Worm (Caenorhabditis elegans) whole organism, L3 larva: ENCODE results near the gene mpst-7.

Experiments used
- R02D3.7 ChIP-seq: fragments of 150-350 bp; optimal IDR thresholded peaks from 2 replicates; lab custom pipeline; 2014; ENCODE audit warnings: missing biosample characterization, missing genetic modification characterization
- aly-2 ChIP-seq: fragments of 150-350 bp; optimal IDR thresholded peaks from 2 replicates; lab custom pipeline; 2014; ENCODE audit warnings: missing biosample characterization, missing genetic modification characterization
- ama-1 ChIP-seq: fragments of 150-350 bp; optimal IDR thresholded peaks from 2 replicates; lab custom pipeline; 2018
- ceh-28 ChIP-seq: fragments of 150-350 bp; optimal IDR thresholded peaks from 2 replicates; lab custom pipeline; 2014; ENCODE audit warnings: missing biosample characterization, missing genetic modification reagents, missing genetic modification characterization
- ceh-82 ChIP-seq: fragments of 150-350 bp; optimal IDR thresholded peaks from 2 replicates; lab custom pipeline; 2014; ENCODE audit warnings: missing biosample characterization, missing genetic modification characterization
- ceh-9 ChIP-seq: sonication (generic microtip); optimal IDR thresholded peaks from 2 replicates; lab custom pipeline; 2018; ENCODE audit warnings: missing biosample characterization, missing genetic modification characterization
- daf-12 ChIP-seq: fragments of 150-350 bp; optimal IDR thresholded peaks from 2 replicates; lab custom pipeline; 2014; ENCODE audit warnings: missing biosample characterization, missing genetic modification reagents, missing genetic modification characterization
- egl-27 ChIP-seq: sonication (generic microtip); optimal IDR thresholded peaks from 4 replicates; lab custom pipeline; 2017; ENCODE audit warnings: missing biosample characterization, missing genetic modification reagents, missing genetic modification characterization
- egl-5 ChIP-seq: fragments of 150-350 bp; optimal IDR thresholded peaks from 2 replicates; lab custom pipeline; 2017; ENCODE audit warnings: missing biosample characterization, missing genetic modification reagents, missing genetic modification characterization, inconsistent platforms
- elt-2 ChIP-seq: sonication (generic microtip); optimal IDR thresholded peaks from 2 replicates; lab custom pipeline; 2016; ENCODE audit warnings: missing genetic modification reagents, mild to moderate bottlenecking, missing genetic modification characterization, missing compliant biosample characterization
- elt-3 ChIP-seq, 3 experiments: fragments of 150-350 bp in 1 of 3; sonication (generic microtip) in 2 of 3; optimal IDR thresholded peaks; 2 replicates in 2 of 3; 4 replicates in 1 of 3; lab custom pipeline; 2014 to 2017; ENCODE audit warnings: missing biosample characterization in 3 of 3, missing genetic modification characterization in 3 of 3
- fkh-10 ChIP-seq: sonication (generic microtip); optimal IDR thresholded peaks from 2 replicates; lab custom pipeline; 2017; ENCODE audit warnings: missing biosample characterization, missing genetic modification reagents, missing genetic modification characterization
- fkh-2 ChIP-seq: fragments of 150-350 bp; optimal IDR thresholded peaks from 2 replicates; lab custom pipeline; 2014; ENCODE audit warnings: missing biosample characterization, missing genetic modification reagents, missing genetic modification characterization
- fos-1 ChIP-seq: fragments of 150-350 bp; optimal IDR thresholded peaks from 2 replicates; lab custom pipeline; 2014; ENCODE audit warnings: missing biosample characterization, missing genetic modification characterization
- hmg-11 ChIP-seq: sonication (generic microtip); optimal IDR thresholded peaks from 2 replicates; lab custom pipeline; 2016; ENCODE audit warnings: missing genetic modification characterization, missing compliant biosample characterization
- jun-1 ChIP-seq: fragments of 150-350 bp; optimal IDR thresholded peaks from 2 replicates; lab custom pipeline; 2014; ENCODE audit warnings: missing biosample characterization, missing genetic modification reagents, missing genetic modification characterization
- lin-15B ChIP-seq: fragments of 150-350 bp; optimal IDR thresholded peaks from 2 replicates; lab custom pipeline; 2014; ENCODE audit warnings: missing biosample characterization, missing genetic modification characterization
- lin-39 ChIP-seq: fragments of 150-350 bp; optimal IDR thresholded peaks from 2 replicates; lab custom pipeline; 2018; ENCODE audit warnings: missing biosample characterization, missing genetic modification reagents, missing genetic modification characterization
- lsy-12 ChIP-seq: sonication (generic microtip); optimal IDR thresholded peaks from 2 replicates; lab custom pipeline; 2016; ENCODE audit warnings: mild to moderate bottlenecking, missing genetic modification characterization, missing compliant biosample characterization
- mdl-1 ChIP-seq: fragments of 150-350 bp; optimal IDR thresholded peaks from 2 replicates; lab custom pipeline; 2014; ENCODE audit warnings: missing biosample characterization, missing genetic modification characterization
- mml-1 ChIP-seq: fragments of 150-350 bp; sonication (generic microtip); optimal IDR thresholded peaks from 3 replicates; lab custom pipeline; 2014; ENCODE audit warnings: missing biosample characterization, missing genetic modification characterization
- nfya-1 ChIP-seq: sonication (generic microtip); optimal IDR thresholded peaks from 2 replicates; lab custom pipeline; 2017; ENCODE audit warnings: missing genetic modification characterization, mild to moderate bottlenecking, missing compliant biosample characterization, antibody characterized with exemption, moderate library complexity; ENCODE audit not compliant: insufficient read depth
- nhr-11 ChIP-seq: fragments of 150-350 bp; optimal IDR thresholded peaks from 2 replicates; lab custom pipeline; 2014; ENCODE audit warnings: missing biosample characterization, missing genetic modification characterization
- nhr-12 ChIP-seq: fragments of 150-350 bp; optimal IDR thresholded peaks from 2 replicates; lab custom pipeline; 2014; ENCODE audit warnings: missing biosample characterization, missing genetic modification characterization
- nhr-23 ChIP-seq: fragments of 150-350 bp; optimal IDR thresholded peaks from 2 replicates; lab custom pipeline; 2014; ENCODE audit warnings: missing biosample characterization, missing genetic modification reagents, missing genetic modification characterization
- nhr-25 ChIP-seq: sonication (generic microtip); optimal IDR thresholded peaks from 2 replicates; lab custom pipeline; 2017; ENCODE audit warnings: missing biosample characterization, missing genetic modification characterization
- nhr-43 ChIP-seq: sonication (generic microtip); optimal IDR thresholded peaks from 2 replicates; lab custom pipeline; 2016; ENCODE audit warnings: mild to moderate bottlenecking, missing genetic modification characterization, missing compliant biosample characterization; ENCODE audit not compliant: poor library complexity, severe bottlenecking
- nhr-67 ChIP-seq: fragments of 150-350 bp; optimal IDR thresholded peaks from 2 replicates; lab custom pipeline; 2014; ENCODE audit warnings: missing biosample characterization, missing genetic modification characterization
- nhr-76 ChIP-seq: fragments of 150-350 bp; sonication (generic microtip); optimal IDR thresholded peaks from 5 replicates; lab custom pipeline; 2014; ENCODE audit warnings: missing biosample characterization, missing genetic modification characterization
- nhr-77 ChIP-seq: fragments of 150-350 bp; optimal IDR thresholded peaks from 2 replicates; lab custom pipeline; 2014; ENCODE audit warnings: missing biosample characterization, missing genetic modification characterization
- pha-4 ChIP-seq: fragments of 150-350 bp; optimal IDR thresholded peaks from 2 replicates; lab custom pipeline; 2014; ENCODE audit warnings: missing biosample characterization, missing genetic modification reagents, missing genetic modification characterization
- pqm-1 ChIP-seq: fragments of 150-350 bp; optimal IDR thresholded peaks from 2 replicates; lab custom pipeline; 2017; ENCODE audit warnings: missing biosample characterization, missing genetic modification characterization, inconsistent platforms
- skn-1 ChIP-seq: fragments of 150-350 bp; optimal IDR thresholded peaks from 2 replicates; lab custom pipeline; 2014; ENCODE audit warnings: missing biosample characterization, missing genetic modification characterization
- snpc-4 ChIP-seq: fragments of 150-350 bp; optimal IDR thresholded peaks from 2 replicates; lab custom pipeline; 2014; ENCODE audit warnings: missing biosample characterization, missing genetic modification characterization
- unc-39 ChIP-seq: sonication (generic microtip); optimal IDR thresholded peaks from 4 replicates; lab custom pipeline; 2017; ENCODE audit warnings: missing biosample characterization, missing genetic modification characterization
- unc-62 ChIP-seq: fragments of 150-350 bp; sonication (generic microtip); optimal IDR thresholded peaks from 4 replicates; lab custom pipeline; 2014; ENCODE audit warnings: missing biosample characterization, missing genetic modification reagents, missing genetic modification characterization
- zag-1 ChIP-seq: fragments of 150-350 bp; optimal IDR thresholded peaks from 2 replicates; lab custom pipeline; 2014; ENCODE audit warnings: missing biosample characterization, missing genetic modification characterization
- ztf-4 ChIP-seq: fragments of 150-350 bp; optimal IDR thresholded peaks from 2 replicates; lab custom pipeline; 2014; ENCODE audit warnings: missing biosample characterization, missing genetic modification characterization

The mpst-7 gene

ce11 chrV:12964076-12964475 lies 3.1 kb upstream of the mpst-7 start, which contains the start of gene srd-35:
srd-35 (plus strand) TSS chrV:12964376.
- TF ChIP-seq ceh-28 (tag; lab: Kevin White, UChicago) = no peak
- no peak for TF ChIP-seq snpc-4 (tag; lab: Kevin White, UChicago)
- TF ChIP-seq jun-1 (tag; lab: Kevin White, UChicago) = no peak
- TF ChIP-seq pqm-1 (tag; lab: Kevin White, UChicago) = no peak
- no peak for TF ChIP-seq fos-1 (tag; lab: Kevin White, UChicago)
- TF ChIP-seq R02D3.7 (tag; lab: Kevin White, UChicago) = no peak
- TF ChIP-seq daf-12 = no peak
- TF ChIP-seq ztf-4 = no peak
- no peak for TF ChIP-seq fkh-2
- no peak for TF ChIP-seq fkh-10 (GFP tag; lab: Kevin White, UChicago)
- no peak for TF ChIP-seq mdl-1 (tag; lab: Kevin White, UChicago)

ce11 chrV:12963192-12963591 lies 2.3 kb upstream of the mpst-7 start, which contains the start of gene hrg-9:
hrg-9 (minus strand) TSS chrV:12963343.
- TF ChIP-seq fos-1 (tag; lab: Kevin White, UChicago) = no peak
- no peak for TF ChIP-seq pqm-1 (tag; lab: Kevin White, UChicago)
- TF ChIP-seq skn-1 (tag; lab: Kevin White, UChicago) = no peak
- no peak for TF ChIP-seq ceh-9 (tag; lab: Kevin White, UChicago)
- no peak for TF ChIP-seq lsy-12
- peak; percentile 37 for TF ChIP-seq elt-2 (tag; lab: Kevin White, UChicago)
- TF ChIP-seq egl-27 = no peak
- no peak for TF ChIP-seq nhr-76 (tag; lab: Kevin White, UChicago)
- TF ChIP-seq pha-4 (tag; lab: Kevin White, UChicago) = peak; percentile 55

DNA sequence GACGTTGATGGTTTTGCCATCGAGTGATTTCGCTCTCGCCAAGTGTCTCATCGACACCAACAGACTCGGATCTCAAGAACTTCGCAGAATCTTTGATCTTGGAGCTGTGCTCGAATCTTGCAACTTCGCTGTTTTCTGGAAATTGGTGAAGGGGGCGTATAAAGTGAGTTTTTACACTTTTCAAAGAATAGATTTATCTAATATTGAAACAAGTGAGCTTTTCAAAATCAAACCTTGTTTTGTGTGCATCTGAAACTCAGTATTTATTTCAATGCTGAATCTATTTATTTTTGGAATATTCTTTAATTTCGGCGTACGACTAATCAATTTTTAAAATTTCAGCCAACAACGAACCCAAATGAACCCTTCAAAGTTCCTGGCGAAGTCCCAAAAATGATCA lies 6.7 kb downstream of the mpst-7 start:
- TF ChIP-seq ceh-82 (no peak), unc-39 (tag; lab: Kevin White, UChicago) (no peak), nhr-12 (tag; lab: Kevin White, UChicago) (no peak), ceh-28 (tag; lab: Kevin White, UChicago) (no peak), aly-2 (tag; lab: Kevin White, UChicago) (no peak), ztf-4 (no peak), nhr-77 (tag; lab: Kevin White, UChicago) (no peak), snpc-4 (tag; lab: Kevin White, UChicago) (no peak), fos-1 (tag; lab: Kevin White, UChicago) (no peak)
- TF ChIP-seq, all 47 proteins: peak for 0

- TF ChIP-seq ztf-4 (no peak), zag-1 (tag; lab: Kevin White, UChicago) (no peak)
- TF ChIP-seq, all 47 proteins: peak for 0
Observed at ce11 chrV:12953702-12954101, 7.2 kb downstream of the mpst-7 start, which contains the start of gene eif-3.K. eif-3.K (plus strand) TSS chrV:12954002.

ce11 chrV:12952287-12952686 lies 8.6 kb downstream of the mpst-7 start, which contains the start of gene pqn-68:
pqn-68 (plus strand) TSS chrV:12952636.
- TF ChIP-seq fkh-10 (GFP tag; lab: Kevin White, UChicago) = no peak
- peak; percentile 33 for TF ChIP-seq lin-15B
- peak; percentile 48 for TF ChIP-seq hmg-11 (tag; lab: Kevin White, UChicago)
- TF ChIP-seq nhr-23 = peak; percentile 12
- peak; percentile 42 for TF ChIP-seq nfya-1 (tag; lab: Kevin White, UChicago)
- TF ChIP-seq egl-5 (tag; lab: Kevin White, UChicago) = no peak
- peak; percentile 60 for TF ChIP-seq pha-4 (tag; lab: Kevin White, UChicago)
- TF ChIP-seq nhr-25 (tag; lab: Kevin White, UChicago) = no peak
- TF ChIP-seq nhr-67 (tag; lab: Kevin White, UChicago) = no peak

- no peak for TF ChIP-seq elt-3 (tag; optimal IDR thresholded peaks at IDR 0.05; lab: Kevin White, UChicago)
- no peak for TF ChIP-seq fos-1 (tag; lab: Kevin White, UChicago)
- no peak for TF ChIP-seq R02D3.7 (tag; lab: Kevin White, UChicago)
- no peak for TF ChIP-seq nhr-11 (tag; lab: Kevin White, UChicago)
- peak; percentile 71 for TF ChIP-seq pha-4 (tag; lab: Kevin White, UChicago)
- TF ChIP-seq nhr-43 (tag; lab: Kevin White, UChicago) = peak; percentile 6
- peak; percentile 54 for TF ChIP-seq nhr-25 (tag; lab: Kevin White, UChicago)
- peak; percentile 42 for TF ChIP-seq elt-2 (tag; lab: Kevin White, UChicago)
- TF ChIP-seq ama-1 = peak; percentile 72
- no peak for TF ChIP-seq mml-1 (tag; lab: Kevin White, UChicago)
- peak; percentile 22 for TF ChIP-seq pqm-1 (tag; lab: Kevin White, UChicago)
- TF ChIP-seq lin-39 = peak; percentile 4
- TF ChIP-seq lin-15B = peak; percentile 58
- TF ChIP-seq mdl-1 (tag; lab: Kevin White, UChicago) = no peak
- TF ChIP-seq snpc-4 (tag; lab: Kevin White, UChicago) = peak; percentile 54
- TF ChIP-seq nhr-77 (tag; lab: Kevin White, UChicago) = no peak
- TF ChIP-seq hmg-11 (tag; lab: Kevin White, UChicago) = peak; percentile 42
- TF ChIP-seq ceh-9 (tag; lab: Kevin White, UChicago) = no peak
- no peak for TF ChIP-seq unc-62 (GFP tag; lab: Kevin White, UChicago)
- peak; percentile 18 for TF ChIP-seq nhr-23
Observed at ce11 chrV:12950812-12951528, 10.0 kb downstream of the mpst-7 start, which contains the start of the genes T16G1.9 and T16G1.18. T16G1.9 (minus strand) TSS chrV:12950862. T16G1.18 (plus strand) TSS chrV:12951304.
